Worm (Caenorhabditis elegans) whole organism, early embryonic: ENCODE results near the gene sor-1.

Experiments used
- B0310.2 ChIP-seq: sonication (generic microtip); optimal IDR thresholded peaks from 2 replicates; lab custom pipeline; 2016; ENCODE audit warnings: mild to moderate bottlenecking, missing genetic modification characterization, missing compliant biosample characterization
- F13C5.2 ChIP-seq: sonication (generic microtip); optimal IDR thresholded peaks from 2 replicates; lab custom pipeline; 2017; ENCODE audit warnings: mild to moderate bottlenecking, missing genetic modification characterization, inconsistent platforms, missing compliant biosample characterization
- aly-1 ChIP-seq: sonication (generic microtip); optimal IDR thresholded peaks from 2 replicates; lab custom pipeline; 2016; ENCODE audit warnings: missing genetic modification characterization, missing compliant biosample characterization
- ama-1 ChIP-seq: fragments of 150-350 bp; optimal IDR thresholded peaks from 2 replicates; lab custom pipeline; 2014
- ceh-13 ChIP-seq: fragments of 200-800 bp; sonication (Bioruptor generic); optimal IDR thresholded peaks from 2 replicates; lab custom pipeline; 2018; ENCODE audit warnings: mild to moderate bottlenecking, missing genetic modification characterization, missing compliant biosample characterization
- ceh-36 ChIP-seq: sonication (generic microtip); optimal IDR thresholded peaks from 2 replicates; lab custom pipeline; 2016; ENCODE audit warnings: missing genetic modification characterization, inconsistent platforms, missing compliant biosample characterization
- ets-7 ChIP-seq: sonication (generic microtip); optimal IDR thresholded peaks from 2 replicates; lab custom pipeline; 2016; ENCODE audit warnings: missing genotype, missing genetic modification characterization, missing compliant biosample characterization
- flt-1 ChIP-seq: fragments of 200-800 bp; sonication (Bioruptor generic); IDR thresholded peaks from 2 replicates; pipeline ENCODE4 v1.3.6; 2022; ENCODE audit warnings: missing genetic modification characterization, missing compliant biosample characterization
- hmbx-1 ChIP-seq: sonication (generic microtip); optimal IDR thresholded peaks from 2 replicates; lab custom pipeline; 2016; ENCODE audit warnings: mild to moderate bottlenecking, missing genetic modification characterization, missing compliant biosample characterization
- hmg-4 ChIP-seq: fragments of 200-800 bp; sonication (Bioruptor generic); optimal IDR thresholded peaks from 2 replicates; lab custom pipeline; 2018; ENCODE audit warnings: mild to moderate bottlenecking, missing genetic modification characterization, missing compliant biosample characterization
- hnd-1 ChIP-seq: sonication (generic microtip); optimal IDR thresholded peaks from 2 replicates; lab custom pipeline; 2016; ENCODE audit warnings: missing genetic modification characterization, missing compliant biosample characterization
- pes-1 ChIP-seq: fragments of 200-800 bp; sonication (Bioruptor generic); IDR thresholded peaks from 2 replicates; pipeline ENCODE4 v1.3.6; 2022; ENCODE audit warnings: missing genetic modification reagents, missing genetic modification characterization, missing compliant biosample characterization
- scrt-1 ChIP-seq: fragments of 200-800 bp; sonication (Bioruptor generic); IDR thresholded peaks from 2 replicates; pipeline ENCODE4 v1.3.6; 2022; ENCODE audit warnings: missing genetic modification characterization, missing compliant biosample characterization
- sea-1 ChIP-seq: fragments of 200-800 bp; sonication (Bioruptor generic); conservative IDR thresholded peaks from 2 replicates; pipeline ENCODE4 v1.3.6; 2022; ENCODE audit warnings: missing genetic modification characterization, missing compliant biosample characterization
- tbx-11 ChIP-seq: fragments of 200-800 bp; sonication (Bioruptor generic); IDR thresholded peaks from 2 replicates; pipeline ENCODE4 v1.3.6; 2022; ENCODE audit warnings: missing genetic modification characterization, missing compliant biosample characterization
- tbx-37 ChIP-seq: fragments of 200-800 bp; sonication (Bioruptor generic); conservative IDR thresholded peaks from 2 replicates; pipeline ENCODE4 v1.3.6; 2022; ENCODE audit warnings: missing genetic modification reagents, missing genetic modification characterization, missing compliant biosample characterization
- tra-4 ChIP-seq: sonication (generic microtip); optimal IDR thresholded peaks from 2 replicates; lab custom pipeline; 2017; ENCODE audit warnings: missing genetic modification characterization, missing compliant biosample characterization

Gene sor-1

ce11 chrIII:8417968-8418267 is at the start of gene sor-1:
sor-1 (plus strand) TSS chrIII:8418168.
- TF ChIP-seq ama-1: no peak
- TF ChIP-seq tbx-37 (GFP tag; lab: Robert Waterston, UW): no peak
- no peak for TF ChIP-seq flt-1 (GFP tag; lab: Robert Waterston, UW)
- TF ChIP-seq hmbx-1: no peak
- TF ChIP-seq F13C5.2 (tag; lab: Kevin White, UChicago): no peak

- TF ChIP-seq F13C5.2 (tag; lab: Kevin White, UChicago) (no peak), B0310.2 (no peak), tra-4 (tag; lab: Kevin White, UChicago) (no peak), flt-1 (GFP tag; lab: Robert Waterston, UW) (no peak), tbx-37 (GFP tag; lab: Robert Waterston, UW) (no peak)
Measured at ce11 chrIII:8368619-8369018, 49.3 kb upstream of the sor-1 start, which contains the start of gene R05D3.9. R05D3.9 (minus strand) TSS chrIII:8368719.

ce11 chrIII:8369172-8369571 is 48.8 kb upstream of the sor-1 start:
- TF ChIP-seq pes-1 (GFP tag; lab: Robert Waterston, UW) (no peak), ceh-36 (no peak)

ce11 chrIII:8370188-8370587 is 47.8 kb upstream of the sor-1 start:
- no peak for TF ChIP-seq pes-1 (GFP tag; lab: Robert Waterston, UW)
- TF ChIP-seq sea-1: no peak
- TF ChIP-seq tbx-11 (GFP tag; lab: Robert Waterston, UW): no peak
- TF ChIP-seq flt-1 (GFP tag; lab: Robert Waterston, UW): no peak
- no peak for TF ChIP-seq scrt-1 (GFP tag; lab: Robert Waterston, UW)

ce11 chrIII:8370846-8371257 is 47.1 kb upstream of the sor-1 start:
- TF ChIP-seq ceh-13: no peak
- TF ChIP-seq aly-1 (tag; lab: Kevin White, UChicago): no peak

ce11 chrIII:8371595-8372305 is 46.2 kb upstream of the sor-1 start, which contains the start of gene lmbr-1:
lmbr-1 (plus strand) TSS chrIII:8372255.
- no peak for TF ChIP-seq tra-4 (tag; lab: Kevin White, UChicago)
- TF ChIP-seq tbx-37 (GFP tag; lab: Robert Waterston, UW): no peak
- no peak for TF ChIP-seq ama-1

ce11 chrIII:8375000-8375399 is 43.0 kb upstream of the sor-1 start, which contains the start of gene met-2:
met-2 (plus strand) TSS chrIII:8375300.
- TF ChIP-seq tbx-37 (GFP tag; lab: Robert Waterston, UW) (no peak), B0310.2 (no peak), tra-4 (tag; lab: Kevin White, UChicago) (no peak), hmg-4 (no peak), ama-1 (no peak), ceh-13 (no peak)

- TF ChIP-seq hmg-4 (no peak), tbx-11 (GFP tag; lab: Robert Waterston, UW) (no peak), hnd-1 (tag; lab: Kevin White, UChicago) (no peak), sea-1 (no peak), ceh-36 (no peak), flt-1 (GFP tag; lab: Robert Waterston, UW) (no peak), F13C5.2 (tag; lab: Kevin White, UChicago) (no peak), pes-1 (GFP tag; lab: Robert Waterston, UW) (no peak), ama-1 (no peak), tra-4 (tag; lab: Kevin White, UChicago) (no peak)
Measured at ce11 chrIII:8380645-8381044, 37.3 kb upstream of the sor-1 start, which contains the start of gene R05D3.12. R05D3.12 (plus strand) TSS chrIII:8380945.

ce11 chrIII:8389539-8389938 is 28.4 kb upstream of the sor-1 start, which contains the start of gene ZK353.4:
ZK353.4 (minus strand) TSS chrIII:8389639.
- TF ChIP-seq tra-4 (tag; lab: Kevin White, UChicago) (no peak), sea-1 (no peak), hmbx-1 (no peak), ama-1 (no peak), hnd-1 (tag; lab: Kevin White, UChicago) (no peak), flt-1 (GFP tag; lab: Robert Waterston, UW) (no peak), F13C5.2 (tag; lab: Kevin White, UChicago) (no peak), pes-1 (GFP tag; lab: Robert Waterston, UW) (no peak), aly-1 (tag; lab: Kevin White, UChicago) (no peak), B0310.2 (no peak), ets-7 (tag; lab: Kevin White, UChicago) (no peak), ceh-36 (no peak), ceh-13 (no peak), scrt-1 (GFP tag; lab: Robert Waterston, UW) (no peak), hmg-4 (no peak), tbx-11 (GFP tag; lab: Robert Waterston, UW) (no peak), tbx-37 (GFP tag; lab: Robert Waterston, UW) (no peak)
